Fruit fly (Drosophila melanogaster) whole organism, embryonic: Measurements from ENCODE around the gene CG34008.
A peak's percentile ranks its signal among the peaks of the same experiment; 100 is the strongest.

Source experiments
- CG15601 ChIP-seq: fragments of 200-800 bp; sonication (Bioruptor generic); optimal IDR thresholded peaks from 3 replicates; lab custom pipeline; 2019; ENCODE audit warnings: missing biosample characterization, mild to moderate bottlenecking, missing genetic modification characterization, moderate library complexity
- CG1647 ChIP-seq: fragments of 200-800 bp; sonication (Bioruptor generic); optimal IDR thresholded peaks from 3 replicates; lab custom pipeline; 2016; ENCODE audit warnings: missing biosample characterization, missing genetic modification characterization
- CG1832 ChIP-seq: fragments of 200-800 bp; sonication (Bioruptor generic); optimal IDR thresholded peaks from 2 replicates; lab custom pipeline; 2017; ENCODE audit warnings: missing biosample characterization, mild to moderate bottlenecking, missing genetic modification characterization, inconsistent platforms
- CG2129 ChIP-seq: fragments of 200-800 bp; sonication (Bioruptor generic); IDR thresholded peaks from 2 replicates; pipeline ENCODE4 v1.3.6; 2022; ENCODE audit warnings: missing biosample characterization, missing genetic modification characterization; ENCODE audit not compliant: partially characterized antibody
- CG8478 ChIP-seq: fragments of >200 bp; optimal IDR thresholded peaks from 2 replicates; lab custom pipeline; 2018
- CG9797 ChIP-seq: fragments of 200-800 bp; sonication (Bioruptor generic); optimal IDR thresholded peaks from 3 replicates; lab custom pipeline; 2018; ENCODE audit warnings: missing biosample characterization, mild to moderate bottlenecking, missing genetic modification characterization
- Hr39 ChIP-seq: fragments of >200 bp; optimal IDR thresholded peaks from 2 replicates; lab custom pipeline; 2017
- NC2α ChIP-seq: fragments of 200-800 bp; sonication (Bioruptor generic); optimal IDR thresholded peaks from 2 replicates; lab custom pipeline; 2016; ENCODE audit warnings: missing biosample characterization, missing genetic modification characterization
- br ChIP-seq: fragments of >200 bp; optimal IDR thresholded peaks from 2 replicates; lab custom pipeline; 2017
- chm ChIP-seq: fragments of 200-800 bp; sonication (Bioruptor generic); IDR thresholded peaks from 2 replicates; pipeline ENCODE4 v1.3.6; 2022; ENCODE audit warnings: missing biosample characterization, missing genetic modification characterization
- dmrt99B ChIP-seq: fragments of 200-800 bp; sonication (Bioruptor generic); optimal IDR thresholded peaks from 2 replicates; lab custom pipeline; 2018; ENCODE audit warnings: missing biosample characterization, mild to moderate bottlenecking, missing genetic modification characterization, moderate library complexity
- tin ChIP-seq: fragments of 200-800 bp; sonication (Bioruptor generic); optimal IDR thresholded peaks from 3 replicates; lab custom pipeline; 2016; ENCODE audit warnings: missing biosample characterization, missing genetic modification characterization
- tx ChIP-seq: fragments of 200-800 bp; sonication (Bioruptor generic); optimal IDR thresholded peaks from 2 replicates; lab custom pipeline; 2016; ENCODE audit warnings: missing biosample characterization, missing genetic modification characterization

- peak; percentile 82 for TF ChIP-seq chm
- TF ChIP-seq CG1647 (GFP tag; lab: Kevin White, UChicago): peak; percentile 83
- no peak for TF ChIP-seq CG1832 (GFP tag; lab: Kevin White, UChicago)
- TF ChIP-seq NC2α (GFP tag; lab: Kevin White, UChicago): peak; percentile 20
- no peak for TF ChIP-seq br (lab: Kevin White, UChicago)
- no peak for TF ChIP-seq CG8478 (lab: Kevin White, UChicago)
- TF ChIP-seq tx (GFP tag; lab: Kevin White, UChicago): peak; percentile 76
- TF ChIP-seq tin (GFP tag; lab: Kevin White, UChicago): peak; percentile 86
- TF ChIP-seq Hr39: no peak
- TF ChIP-seq dmrt99B (tag; lab: Kevin White, UChicago): no peak
- TF ChIP-seq CG15601 (tag; lab: Kevin White, UChicago): peak; percentile 84
- TF ChIP-seq CG2129 (GFP tag; lab: Robert Waterston, UW): peak; percentile 95
- peak; percentile 80 for TF ChIP-seq CG9797
Observed at dm6 chr3R:20579816-20580215, 1.5 kb downstream of the CG34008 start, which contains the start of the genes EloB and Srp14.
